Fruit fly (Drosophila melanogaster): ENCODE data around the gene Pak.

DNA sequence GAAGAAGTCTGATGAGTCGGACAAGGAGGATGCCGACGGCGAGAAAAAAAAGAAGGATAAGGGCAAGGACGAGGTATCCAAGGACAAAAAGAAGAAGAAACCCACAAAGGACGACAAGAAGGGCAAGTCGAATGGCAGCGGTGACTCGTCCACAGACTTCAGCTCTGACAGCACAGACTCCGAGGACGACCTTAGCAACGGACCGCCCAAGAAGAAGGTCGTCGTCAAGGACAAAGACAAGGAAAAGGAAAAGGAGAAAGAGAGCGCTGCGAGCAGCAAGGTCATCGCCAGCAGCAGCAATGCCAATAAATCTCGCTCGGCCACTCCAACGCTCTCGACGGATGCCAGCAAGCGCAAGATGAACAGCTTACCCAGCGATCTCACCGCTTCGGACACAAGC lies 31.1 kb downstream of the Pak start:
- no peak for TF ChIP-seq insv (optimal IDR thresholded peaks at IDR 0.05)
- TF ChIP-seq psq (optimal IDR thresholded peaks at IDR 0.05): no peak
- no peak for TF ChIP-seq ttk (optimal IDR thresholded peaks at IDR 0.05)
- no peak for TF ChIP-seq h (optimal IDR thresholded peaks at IDR 0.05)
- no peak for TF ChIP-seq Myc (optimal IDR thresholded peaks at IDR 0.05)
- TF ChIP-seq Sin3A (optimal IDR thresholded peaks at IDR 0.05): no peak

All from Kc167 (cell line).